Fruit fly (Drosophila melanogaster): ENCODE results near the gene CG15211.
A peak's percentile ranks its signal among the peaks of the same experiment; 100 is the strongest.

Gene CG15211

dm6 chrX:10764206-10764605, 8.1 kb upstream of the CG15211 start, which contains the start of gene Tango5 (continued):
- TF ChIP-seq CG10267 (tag; optimal IDR thresholded peaks at IDR 0.05): peak; percentile 61
- TF ChIP-seq BEAF-32 (GFP tag; optimal IDR thresholded peaks at IDR 0.05): peak; percentile 76
- no peak for TF ChIP-seq chif (GFP tag; optimal IDR thresholded peaks at IDR 0.05)
- TF ChIP-seq CG2129 (GFP tag; IDR thresholded peaks at IDR 0.05; ENCODE audit: partially characterized antibody): 0 out of 2 replicates have a peak, but pooled peaks have one; percentile 25
- peak; percentile 97 for TF ChIP-seq pzg (GFP tag; optimal IDR thresholded peaks at IDR 0.05)
- TF ChIP-seq crol (GFP tag; IDR thresholded peaks at IDR 0.05): no peak
- peak; percentile 20 for TF ChIP-seq CG8924 (tag; optimal IDR thresholded peaks at IDR 0.05)
- no peak for TF ChIP-seq fd64A (GFP tag; optimal IDR thresholded peaks at IDR 0.05)
- TF ChIP-seq unc-4 (GFP tag; IDR thresholded peaks at IDR 0.05; ENCODE audit: partially characterized antibody): peak; percentile 62; the same call in 1 of the 2 replicates
- TF ChIP-seq pb (GFP tag; optimal IDR thresholded peaks at IDR 0.05): no peak
- TF ChIP-seq Poxn (GFP tag; IDR thresholded peaks at IDR 0.05): no peak
- no peak for TF ChIP-seq CG32772 (GFP tag; IDR thresholded peaks at IDR 0.05)
- TF ChIP-seq CG13424 (tag; optimal IDR thresholded peaks at IDR 0.05): peak; percentile 5
- no peak for TF ChIP-seq en (GFP tag; optimal IDR thresholded peaks at IDR 0.05)
- TF ChIP-seq CG15601 (tag; optimal IDR thresholded peaks at IDR 0.05): peak; percentile 42
- TF ChIP-seq schlank (tag; optimal IDR thresholded peaks at IDR 0.05): no peak
- TF ChIP-seq ab (GFP tag; optimal IDR thresholded peaks at IDR 0.05): no peak
- peak in 1 of 2 experiments; percentile 40 for TF ChIP-seq Pdp1 (GFP tag; optimal IDR thresholded peaks at IDR 0.05)
- TF ChIP-seq CTCF (GFP tag; optimal IDR thresholded peaks at IDR 0.05): no peak
- TF ChIP-seq D19B (GFP tag; optimal IDR thresholded peaks at IDR 0.05): no peak
- TF ChIP-seq CG7745 (tag; optimal IDR thresholded peaks at IDR 0.05): no peak
- peak; percentile 24 for TF ChIP-seq NC2β (GFP tag; optimal IDR thresholded peaks at IDR 0.05)
- peak in 1 of 2 experiments; percentile 17 for TF ChIP-seq dpn (GFP tag; optimal IDR thresholded peaks at IDR 0.05)
- no peak for TF ChIP-seq emc (GFP tag; optimal IDR thresholded peaks at IDR 0.05)
- TF ChIP-seq Dp (GFP tag; optimal IDR thresholded peaks at IDR 0.05): peak; percentile 98
- peak; percentile 32 for TF ChIP-seq CG9727 (GFP tag; optimal IDR thresholded peaks at IDR 0.05)
- TF ChIP-seq HLHmδ (GFP tag; optimal IDR thresholded peaks at IDR 0.05): no peak
- TF ChIP-seq Elba2 (GFP tag; optimal IDR thresholded peaks at IDR 0.05): peak; percentile 34
- no peak for TF ChIP-seq tio (GFP tag; optimal IDR thresholded peaks at IDR 0.05)
- no peak for TF ChIP-seq CG10979 (tag; optimal IDR thresholded peaks at IDR 0.05)
- no peak for TF ChIP-seq Xrp1 (GFP tag; IDR thresholded peaks at IDR 0.05)
- peak; percentile 56; the same call in 1 of the 2 replicates for TF ChIP-seq sna (GFP tag; IDR thresholded peaks at IDR 0.05; ENCODE audit: partially characterized antibody)
- peak; percentile 71 for TF ChIP-seq Abd-B (GFP tag; optimal IDR thresholded peaks at IDR 0.05)
- peak; percentile 27 for TF ChIP-seq sug (tag; optimal IDR thresholded peaks at IDR 0.05)
- peak; percentile 89 for TF ChIP-seq hkb (optimal IDR thresholded peaks at IDR 0.05)
- no peak for TF ChIP-seq hkb (GFP tag; IDR thresholded peaks at IDR 0.05)
- no peak for TF ChIP-seq CG12236 (GFP tag; optimal IDR thresholded peaks at IDR 0.05)
- peak; percentile 22 for TF ChIP-seq D (optimal IDR thresholded peaks at IDR 0.05)
- TF ChIP-seq D (GFP tag; optimal IDR thresholded peaks at IDR 0.05): no peak
- peak; percentile 82 for TF ChIP-seq Ets97D (GFP tag; optimal IDR thresholded peaks at IDR 0.05)
- peak; percentile 30 for TF ChIP-seq CG11504 (tag; optimal IDR thresholded peaks at IDR 0.05)
- no peak for TF ChIP-seq CG16779 (GFP tag; IDR thresholded peaks at IDR 0.05)
- no peak for TF ChIP-seq CG6689 (GFP tag; IDR thresholded peaks at IDR 0.05)
- no peak for TF ChIP-seq Meics (GFP tag; optimal IDR thresholded peaks at IDR 0.05)
- no peak for TF ChIP-seq CG11456 (GFP tag; IDR thresholded peaks at IDR 0.05)
- TF ChIP-seq Lhr (GFP tag; optimal IDR thresholded peaks at IDR 0.05): peak; percentile 79
- TF ChIP-seq Mad (GFP tag; optimal IDR thresholded peaks at IDR 0.05): no peak
- no peak for TF ChIP-seq dmrt99B (tag; optimal IDR thresholded peaks at IDR 0.05)
- no peak for TF ChIP-seq salm (tag; optimal IDR thresholded peaks at IDR 0.05)
- TF ChIP-seq sens (GFP tag): no peak
- TF ChIP-seq Dll (GFP tag; IDR thresholded peaks at IDR 0.05; ENCODE audit: partially characterized antibody): peak; percentile 49; the same call in 2 of the 4 replicates
